Worm (Caenorhabditis elegans): ENCODE results near the gene lips-10.

- TF ChIP-seq ztf-11 (tag; optimal IDR thresholded peaks at IDR 0.05) (no peak), lin-11 (tag; optimal IDR thresholded peaks at IDR 0.05) (no peak), F13H6.1 (tag; optimal IDR thresholded peaks at IDR 0.05) (peak; percentile 56), unc-62 (GFP tag; optimal IDR thresholded peaks at IDR 0.05) (no peak), zag-1 (tag; optimal IDR thresholded peaks at IDR 0.05) (no peak), dmd-4 (tag; optimal IDR thresholded peaks at IDR 0.05) (no peak), alr-1 (tag; optimal IDR thresholded peaks at IDR 0.05) (no peak), lin-13 (GFP tag; optimal IDR thresholded peaks at IDR 0.05) (no peak), nhr-21 (tag; optimal IDR thresholded peaks at IDR 0.05) (no peak), nhr-25 (tag; optimal IDR thresholded peaks at IDR 0.05) (no peak)
Measured at ce11 chrII:8484546-8484945, 45.6 kb downstream of the lips-10 start.
